Worm (Caenorhabditis elegans) whole organism, late embryonic: ENCODE measurements around the gene cest-28.

ENCODE experiments used
- C08G9.2 ChIP-seq: sonication (generic microtip); optimal IDR thresholded peaks from 2 replicates; lab custom pipeline; 2016; ENCODE audit warnings: mild to moderate bottlenecking, missing genetic modification characterization, moderate library complexity, missing compliant biosample characterization
- C38D4.7 ChIP-seq: fragments of 200-800 bp; sonication (Bioruptor generic); optimal IDR thresholded peaks from 2 replicates; lab custom pipeline; 2018; ENCODE audit warnings: mild to moderate bottlenecking, missing genetic modification characterization, moderate library complexity, missing compliant biosample characterization
- F13H6.1 ChIP-seq: sonication (generic microtip); optimal IDR thresholded peaks from 2 replicates; lab custom pipeline; 2016; ENCODE audit warnings: missing genetic modification characterization, missing compliant biosample characterization
- T23F11.4 ChIP-seq: fragments of 200-800 bp; sonication (Bioruptor generic); optimal IDR thresholded peaks from 2 replicates; lab custom pipeline; 2018; ENCODE audit warnings: mild to moderate bottlenecking, missing genetic modification characterization, missing compliant biosample characterization
- ama-1 ChIP-seq: fragments of 150-350 bp; optimal IDR thresholded peaks from 2 replicates; lab custom pipeline; 2014
- ceh-18 ChIP-seq: sonication (generic microtip); optimal IDR thresholded peaks from 2 replicates; lab custom pipeline; 2016; ENCODE audit warnings: missing genetic modification characterization, missing compliant biosample characterization
- ceh-2 ChIP-seq: sonication (generic microtip); optimal IDR thresholded peaks from 2 replicates; lab custom pipeline; 2016; ENCODE audit warnings: missing genotype, missing genetic modification characterization, missing compliant biosample characterization
- ceh-22 ChIP-seq: sonication (generic microtip); optimal IDR thresholded peaks from 2 replicates; lab custom pipeline; 2017; ENCODE audit warnings: missing biosample characterization, missing genetic modification characterization
- ceh-24 ChIP-seq: sonication (generic microtip); optimal IDR thresholded peaks from 2 replicates; lab custom pipeline; 2016; ENCODE audit warnings: mild to moderate bottlenecking, missing genetic modification characterization, missing compliant biosample characterization
- ceh-30 ChIP-seq: fragments of 150-350 bp; optimal IDR thresholded peaks from 2 replicates; lab custom pipeline; 2014; ENCODE audit warnings: missing biosample characterization, missing genetic modification characterization
- ceh-31 ChIP-seq: sonication (generic microtip); optimal IDR thresholded peaks from 2 replicates; lab custom pipeline; 2016; ENCODE audit warnings: missing genetic modification characterization, missing compliant biosample characterization
- ceh-34 ChIP-seq: sonication (generic microtip); optimal IDR thresholded peaks from 2 replicates; lab custom pipeline; 2016; ENCODE audit warnings: mild to moderate bottlenecking, missing genetic modification characterization, missing compliant biosample characterization
- ceh-45 ChIP-seq: fragments of 200-800 bp; sonication (Bioruptor generic); IDR thresholded peaks from 2 replicates; pipeline ENCODE4 v1.3.6; 2022; ENCODE audit warnings: missing genetic modification reagents, missing genetic modification characterization, missing compliant biosample characterization
- ceh-48 ChIP-seq: sonication (generic microtip); optimal IDR thresholded peaks from 2 replicates; lab custom pipeline; 2016; ENCODE audit warnings: missing genetic modification characterization, inconsistent platforms, missing compliant biosample characterization
- ceh-6 ChIP-seq: fragments of 200-800 bp; sonication (Bioruptor generic); optimal IDR thresholded peaks from 2 replicates; lab custom pipeline; 2018; ENCODE audit warnings: mild to moderate bottlenecking, missing genetic modification characterization, missing compliant biosample characterization
- ceh-9 ChIP-seq: sonication (generic microtip); optimal IDR thresholded peaks from 2 replicates; lab custom pipeline; 2016; ENCODE audit warnings: mild to moderate bottlenecking, missing genetic modification characterization, inconsistent platforms, missing compliant biosample characterization
- che-1 ChIP-seq: sonication (generic microtip); optimal IDR thresholded peaks from 2 replicates; lab custom pipeline; 2016; ENCODE audit warnings: mild to moderate bottlenecking, missing genetic modification characterization, missing compliant biosample characterization
- dmd-4 ChIP-seq: sonication (generic microtip); optimal IDR thresholded peaks from 2 replicates; lab custom pipeline; 2016; ENCODE audit warnings: borderline replicate concordance, missing genetic modification characterization, missing compliant biosample characterization
- elt-4 ChIP-seq: sonication (generic microtip); optimal IDR thresholded peaks from 2 replicates; lab custom pipeline; 2016; ENCODE audit warnings: missing genetic modification characterization, missing compliant biosample characterization
- ets-4 ChIP-seq: sonication (generic microtip); optimal IDR thresholded peaks from 2 replicates; lab custom pipeline; 2016; ENCODE audit warnings: missing genetic modification characterization, missing compliant biosample characterization
- fax-1 ChIP-seq: sonication (generic microtip); optimal IDR thresholded peaks from 2 replicates; lab custom pipeline; 2016; ENCODE audit warnings: missing genotype, missing genetic modification characterization, missing compliant biosample characterization
- fkh-10 ChIP-seq: fragments of 150-350 bp; optimal IDR thresholded peaks from 2 replicates; lab custom pipeline; 2014; ENCODE audit warnings: missing biosample characterization, missing genetic modification reagents, missing genetic modification characterization
- fkh-6 ChIP-seq: sonication (generic microtip); optimal IDR thresholded peaks from 2 replicates; lab custom pipeline; 2016; ENCODE audit warnings: missing genetic modification characterization, missing compliant biosample characterization
- gmeb-2 ChIP-seq: sonication (generic microtip); optimal IDR thresholded peaks from 2 replicates; lab custom pipeline; 2016; ENCODE audit warnings: missing genetic modification characterization, inconsistent platforms, missing compliant biosample characterization
- hlh-13 ChIP-seq: fragments of 200-800 bp; sonication (Bioruptor generic); optimal IDR thresholded peaks from 2 replicates; lab custom pipeline; 2018; ENCODE audit warnings: mild to moderate bottlenecking, missing genetic modification characterization, missing compliant biosample characterization
- hlh-30 ChIP-seq: sonication (generic microtip); optimal IDR thresholded peaks from 2 replicates; lab custom pipeline; 2017; ENCODE audit warnings: antibody characterized with exemption, missing genetic modification characterization, missing compliant biosample characterization; ENCODE audit not compliant: insufficient read depth
- hlh-6 ChIP-seq: sonication (generic microtip); optimal IDR thresholded peaks from 2 replicates; lab custom pipeline; 2016; ENCODE audit warnings: missing genotype, missing genetic modification characterization, missing compliant biosample characterization
- lim-6 ChIP-seq: sonication (generic microtip); optimal IDR thresholded peaks from 2 replicates; lab custom pipeline; 2016; ENCODE audit warnings: missing genetic modification characterization, missing compliant biosample characterization
- lin-11 ChIP-seq: fragments of 200-800 bp; sonication (Bioruptor generic); optimal IDR thresholded peaks from 2 replicates; lab custom pipeline; 2018; ENCODE audit warnings: mild to moderate bottlenecking, missing genetic modification characterization, missing compliant biosample characterization
- madf-2 ChIP-seq: sonication (generic microtip); optimal IDR thresholded peaks from 2 replicates; lab custom pipeline; 2017; ENCODE audit warnings: missing genetic modification characterization, missing compliant biosample characterization
- nfya-1 ChIP-seq: sonication (generic microtip); optimal IDR thresholded peaks from 2 replicates; lab custom pipeline; 2017; ENCODE audit warnings: missing genetic modification characterization, mild to moderate bottlenecking, missing compliant biosample characterization, antibody characterized with exemption, moderate library complexity
- nhr-11 ChIP-seq: fragments of 150-350 bp; optimal IDR thresholded peaks from 2 replicates; lab custom pipeline; 2014; ENCODE audit warnings: missing biosample characterization, missing genetic modification characterization
- nhr-232 ChIP-seq: sonication (generic microtip); optimal IDR thresholded peaks from 2 replicates; lab custom pipeline; 2016; ENCODE audit warnings: missing genetic modification characterization, missing compliant biosample characterization
- pag-3 ChIP-seq: sonication (generic microtip); optimal IDR thresholded peaks from 2 replicates; lab custom pipeline; 2016; ENCODE audit warnings: missing compliant biosample characterization, missing genetic modification characterization, borderline replicate concordance
- pat-9 ChIP-seq: fragments of 200-800 bp; sonication (Bioruptor generic); optimal IDR thresholded peaks from 2 replicates; lab custom pipeline; 2018; ENCODE audit warnings: mild to moderate bottlenecking, missing genetic modification characterization, moderate library complexity, missing compliant biosample characterization
- pha-4 ChIP-seq: fragments of 150-350 bp; optimal IDR thresholded peaks from 2 replicates; lab custom pipeline; 2018; ENCODE audit warnings: missing biosample characterization, missing genetic modification reagents, missing genetic modification characterization
- pqm-1 ChIP-seq: sonication (generic microtip); optimal IDR thresholded peaks from 2 replicates; lab custom pipeline; 2016; ENCODE audit warnings: missing genetic modification characterization, missing compliant biosample characterization
- pros-1 ChIP-seq: fragments of 150-350 bp; optimal IDR thresholded peaks from 2 replicates; lab custom pipeline; 2014; ENCODE audit warnings: missing biosample characterization, missing genetic modification reagents, missing genetic modification characterization
- rnt-1 ChIP-seq: sonication (generic microtip); optimal IDR thresholded peaks from 2 replicates; lab custom pipeline; 2016; ENCODE audit warnings: missing genetic modification characterization, missing compliant biosample characterization
- sdc-2 ChIP-seq: sonication (generic microtip); optimal IDR thresholded peaks from 2 replicates; lab custom pipeline; 2016; ENCODE audit warnings: missing genotype, missing genetic modification characterization, missing compliant biosample characterization
- sox-4 ChIP-seq: sonication (generic microtip); optimal IDR thresholded peaks from 2 replicates; lab custom pipeline; 2017; ENCODE audit warnings: mild to moderate bottlenecking, missing genetic modification characterization, inconsistent platforms, missing compliant biosample characterization
- ttx-3 ChIP-seq: sonication (generic microtip); optimal IDR thresholded peaks from 2 replicates; lab custom pipeline; 2016; ENCODE audit warnings: missing genetic modification reagents, missing genetic modification characterization, missing compliant biosample characterization
- unc-42 ChIP-seq: sonication (generic microtip); optimal IDR thresholded peaks from 2 replicates; lab custom pipeline; 2016; ENCODE audit warnings: missing genotype, missing genetic modification characterization, missing compliant biosample characterization
- unc-55 ChIP-seq: sonication (generic microtip); optimal IDR thresholded peaks from 2 replicates; lab custom pipeline; 2017; ENCODE audit warnings: missing biosample characterization, missing genetic modification reagents, missing genetic modification characterization
- unc-86 ChIP-seq: sonication (generic microtip); optimal IDR thresholded peaks from 2 replicates; lab custom pipeline; 2016; ENCODE audit warnings: missing genetic modification characterization, missing compliant biosample characterization
- ztf-16 ChIP-seq: sonication (generic microtip); optimal IDR thresholded peaks from 2 replicates; lab custom pipeline; 2017; ENCODE audit warnings: missing genetic modification characterization, missing compliant biosample characterization

Gene cest-28

ce11 chrV:6652051-6652450 is 17.6 kb upstream of the cest-28 start, which contains the start of gene T10H9.8:
Gene T10H9.8, plus strand, starts transcription at chrV:6652351.
- no peak for TF ChIP-seq sdc-2 (tag; lab: Kevin White, UChicago)
- TF ChIP-seq hlh-6 (tag; lab: Kevin White, UChicago), result no peak
- TF ChIP-seq ets-4 (tag; lab: Kevin White, UChicago), result no peak
- no peak for TF ChIP-seq ceh-24 (tag; lab: Kevin White, UChicago)
- no peak for TF ChIP-seq pat-9

- TF ChIP-seq C38D4.7 (GFP tag; lab: Kevin White, UChicago) (no peak), sdc-2 (tag; lab: Kevin White, UChicago) (no peak), dmd-4 (tag; lab: Kevin White, UChicago) (no peak), gmeb-2 (tag; lab: Kevin White, UChicago) (no peak), ets-4 (tag; lab: Kevin White, UChicago) (no peak), pha-4 (tag; lab: Kevin White, UChicago) (no peak), che-1 (no peak), ceh-24 (tag; lab: Kevin White, UChicago) (no peak), ceh-30 (tag; lab: Kevin White, UChicago) (no peak)
- TF ChIP-seq, all 69 proteins: peak for 0
These were observed 14.4 kb upstream of the cest-28 start, which contains the start of gene syx-18 for ce11 chrV:6655174-6655573. Gene syx-18, minus strand, starts transcription at chrV:6655449.

ce11 chrV:6656451-6657115 is 13.0 kb upstream of the cest-28 start, which contains the start of gene snb-1:
Gene snb-1, minus strand, starts transcription at chrV:6656501.
- no peak for TF ChIP-seq ceh-9
- no peak for TF ChIP-seq pha-4 (tag; lab: Kevin White, UChicago)
- TF ChIP-seq ttx-3, result no peak
- no peak for TF ChIP-seq ama-1
- TF ChIP-seq ceh-22 (tag; lab: Kevin White, UChicago), result no peak
- TF ChIP-seq gmeb-2 (tag; lab: Kevin White, UChicago), result no peak
- no peak for TF ChIP-seq ets-4 (tag; lab: Kevin White, UChicago)
- TF ChIP-seq ceh-18 (tag; lab: Kevin White, UChicago), result no peak
- no peak for TF ChIP-seq lim-6
- no peak for TF ChIP-seq ceh-2 (tag; lab: Kevin White, UChicago)
- TF ChIP-seq hlh-6 (tag; lab: Kevin White, UChicago), result no peak
- no peak for TF ChIP-seq ceh-30 (tag; lab: Kevin White, UChicago)
- no peak for TF ChIP-seq nhr-11 (tag; lab: Kevin White, UChicago)
- peak; percentile 46 for TF ChIP-seq ceh-48 (tag; lab: Kevin White, UChicago)
- no peak for TF ChIP-seq elt-4 (tag; lab: Kevin White, UChicago)
- TF ChIP-seq fax-1 (tag; lab: Kevin White, UChicago), result no peak
- TF ChIP-seq ceh-31 (tag; lab: Kevin White, UChicago), result peak; percentile 35
- TF ChIP-seq ztf-16, result no peak
- no peak for TF ChIP-seq rnt-1 (tag; lab: Kevin White, UChicago)
- no peak for TF ChIP-seq ceh-24 (tag; lab: Kevin White, UChicago)
- TF ChIP-seq T23F11.4 (GFP tag; lab: Kevin White, UChicago), result no peak
- TF ChIP-seq ceh-45 (GFP tag; lab: Robert Waterston, UW), result no peak
- no peak for TF ChIP-seq nhr-232 (tag; lab: Kevin White, UChicago)
- TF ChIP-seq unc-55 (GFP tag; lab: Kevin White, UChicago), result peak; percentile 72
- no peak for TF ChIP-seq pqm-1
- no peak for TF ChIP-seq pag-3
- no peak for TF ChIP-seq F13H6.1
- TF ChIP-seq nfya-1 (tag; lab: Kevin White, UChicago), result peak; percentile 22
- no peak for TF ChIP-seq fkh-6 (tag; lab: Kevin White, UChicago)
- no peak for TF ChIP-seq ceh-6 (GFP tag; lab: Kevin White, UChicago)
- no peak for TF ChIP-seq ceh-34 (tag; lab: Kevin White, UChicago)
- no peak for TF ChIP-seq hlh-13 (GFP tag; lab: Kevin White, UChicago)
- TF ChIP-seq sox-4 (tag; lab: Kevin White, UChicago), result no peak
- TF ChIP-seq dmd-4 (tag; lab: Kevin White, UChicago), result no peak
- TF ChIP-seq hlh-30 (tag; lab: Kevin White, UChicago), result peak; percentile 33
- no peak for TF ChIP-seq pros-1
- TF ChIP-seq lin-11 (tag; lab: Kevin White, UChicago), result no peak
- TF ChIP-seq fkh-10 (GFP tag; lab: Kevin White, UChicago), result no peak
- TF ChIP-seq C08G9.2 (tag; lab: Kevin White, UChicago), result no peak
- TF ChIP-seq pat-9, result no peak
- TF ChIP-seq madf-2 (tag; lab: Kevin White, UChicago), result no peak
- no peak for TF ChIP-seq unc-86
- TF ChIP-seq che-1, result no peak
- no peak for TF ChIP-seq unc-42 (tag; lab: Kevin White, UChicago)
